Worm (Caenorhabditis elegans) whole organism, late embryonic: ENCODE data around the gene ilcr-2.

Source experiments
- K02D7.2 ChIP-seq: sonication (generic microtip); optimal IDR thresholded peaks from 2 replicates; lab custom pipeline; 2017; ENCODE audit warnings: mild to moderate bottlenecking, missing genetic modification characterization, missing compliant biosample characterization
- ahr-1 ChIP-seq: sonication (generic microtip); optimal IDR thresholded peaks from 2 replicates; lab custom pipeline; 2016; ENCODE audit warnings: missing genetic modification characterization, missing compliant biosample characterization
- ceh-14 ChIP-seq: sonication (generic microtip); optimal IDR thresholded peaks from 2 replicates; lab custom pipeline; 2016; ENCODE audit warnings: missing genotype, missing genetic modification characterization, missing compliant biosample characterization
- ceh-18 ChIP-seq: sonication (generic microtip); optimal IDR thresholded peaks from 2 replicates; lab custom pipeline; 2016; ENCODE audit warnings: missing genetic modification characterization, missing compliant biosample characterization
- ceh-19 ChIP-seq: fragments of 200-800 bp; sonication (Bioruptor generic); optimal IDR thresholded peaks from 2 replicates; lab custom pipeline; 2018; ENCODE audit warnings: mild to moderate bottlenecking, missing genetic modification characterization, missing compliant biosample characterization
- ceh-2 ChIP-seq: sonication (generic microtip); optimal IDR thresholded peaks from 2 replicates; lab custom pipeline; 2016; ENCODE audit warnings: missing genotype, missing genetic modification characterization, missing compliant biosample characterization
- ceh-22 ChIP-seq: sonication (generic microtip); optimal IDR thresholded peaks from 2 replicates; lab custom pipeline; 2017; ENCODE audit warnings: missing biosample characterization, missing genetic modification characterization
- ceh-24 ChIP-seq: sonication (generic microtip); optimal IDR thresholded peaks from 2 replicates; lab custom pipeline; 2016; ENCODE audit warnings: mild to moderate bottlenecking, missing genetic modification characterization, missing compliant biosample characterization
- ceh-34 ChIP-seq: sonication (generic microtip); optimal IDR thresholded peaks from 2 replicates; lab custom pipeline; 2016; ENCODE audit warnings: mild to moderate bottlenecking, missing genetic modification characterization, missing compliant biosample characterization
- ceh-48 ChIP-seq: sonication (generic microtip); optimal IDR thresholded peaks from 2 replicates; lab custom pipeline; 2016; ENCODE audit warnings: missing genetic modification characterization, inconsistent platforms, missing compliant biosample characterization
- ceh-9 ChIP-seq: sonication (generic microtip); optimal IDR thresholded peaks from 2 replicates; lab custom pipeline; 2016; ENCODE audit warnings: mild to moderate bottlenecking, missing genetic modification characterization, inconsistent platforms, missing compliant biosample characterization
- dmd-4 ChIP-seq: sonication (generic microtip); optimal IDR thresholded peaks from 2 replicates; lab custom pipeline; 2016; ENCODE audit warnings: borderline replicate concordance, missing genetic modification characterization, missing compliant biosample characterization
- eyg-1 ChIP-seq: sonication (generic microtip); optimal IDR thresholded peaks from 2 replicates; lab custom pipeline; 2016; ENCODE audit warnings: missing genotype, missing genetic modification characterization, missing compliant biosample characterization
- fax-1 ChIP-seq: sonication (generic microtip); optimal IDR thresholded peaks from 2 replicates; lab custom pipeline; 2016; ENCODE audit warnings: missing genotype, missing genetic modification characterization, missing compliant biosample characterization
- fkh-10 ChIP-seq: fragments of 150-350 bp; optimal IDR thresholded peaks from 2 replicates; lab custom pipeline; 2014; ENCODE audit warnings: missing biosample characterization, missing genetic modification reagents, missing genetic modification characterization
- hlh-15 ChIP-seq: sonication (generic microtip); optimal IDR thresholded peaks from 2 replicates; lab custom pipeline; 2016; ENCODE audit warnings: missing genetic modification characterization, missing compliant biosample characterization
- hlh-30 ChIP-seq: sonication (generic microtip); optimal IDR thresholded peaks from 2 replicates; lab custom pipeline; 2017; ENCODE audit warnings: antibody characterized with exemption, missing genetic modification characterization, missing compliant biosample characterization; ENCODE audit not compliant: insufficient read depth
- lim-6 ChIP-seq: sonication (generic microtip); optimal IDR thresholded peaks from 2 replicates; lab custom pipeline; 2016; ENCODE audit warnings: missing genetic modification characterization, missing compliant biosample characterization
- madf-2 ChIP-seq: sonication (generic microtip); optimal IDR thresholded peaks from 2 replicates; lab custom pipeline; 2017; ENCODE audit warnings: missing genetic modification characterization, missing compliant biosample characterization
- nfya-1 ChIP-seq: sonication (generic microtip); optimal IDR thresholded peaks from 2 replicates; lab custom pipeline; 2017; ENCODE audit warnings: missing genetic modification characterization, mild to moderate bottlenecking, missing compliant biosample characterization, antibody characterized with exemption, moderate library complexity
- pha-4 ChIP-seq: fragments of 150-350 bp; optimal IDR thresholded peaks from 2 replicates; lab custom pipeline; 2018; ENCODE audit warnings: missing biosample characterization, missing genetic modification reagents, missing genetic modification characterization
- pqm-1 ChIP-seq: sonication (generic microtip); optimal IDR thresholded peaks from 2 replicates; lab custom pipeline; 2016; ENCODE audit warnings: missing genetic modification characterization, missing compliant biosample characterization
- ref-2 ChIP-seq: sonication (generic microtip); optimal IDR thresholded peaks from 2 replicates; lab custom pipeline; 2016; ENCODE audit warnings: missing genetic modification characterization, missing compliant biosample characterization
- rnt-1 ChIP-seq: sonication (generic microtip); optimal IDR thresholded peaks from 2 replicates; lab custom pipeline; 2016; ENCODE audit warnings: missing genetic modification characterization, missing compliant biosample characterization
- sdc-2 ChIP-seq: sonication (generic microtip); optimal IDR thresholded peaks from 2 replicates; lab custom pipeline; 2016; ENCODE audit warnings: missing genotype, missing genetic modification characterization, missing compliant biosample characterization
- syd-9 ChIP-seq: sonication (generic microtip); optimal IDR thresholded peaks from 2 replicates; lab custom pipeline; 2016; ENCODE audit warnings: mild to moderate bottlenecking, missing genetic modification characterization, moderate library complexity, missing compliant biosample characterization
- tbx-7 ChIP-seq: sonication (generic microtip); optimal IDR thresholded peaks from 2 replicates; lab custom pipeline; 2016; ENCODE audit warnings: missing genotype, missing genetic modification characterization, missing compliant biosample characterization
- unc-3 ChIP-seq, 2 experiments: fragments of 200-800 bp in 1 of 2; sonication (Bioruptor generic) in 1 of 2; sonication (generic microtip) in 1 of 2; conservative IDR thresholded peaks in 1 of 2; optimal IDR thresholded peaks in 1 of 2; 2 replicates each; pipeline versions ENCODE4 v1.3.6 to Lab custom; 2016 to 2022; ENCODE audit warnings: missing compliant biosample characterization in 2 of 2, missing genetic modification characterization in 2 of 2, missing genetic modification reagents in 1 of 2
- unc-55 ChIP-seq: sonication (generic microtip); optimal IDR thresholded peaks from 2 replicates; lab custom pipeline; 2017; ENCODE audit warnings: missing biosample characterization, missing genetic modification reagents, missing genetic modification characterization
- zip-5 ChIP-seq: sonication (generic microtip); optimal IDR thresholded peaks from 2 replicates; lab custom pipeline; 2016; ENCODE audit warnings: missing genetic modification characterization, missing compliant biosample characterization

ilcr-2 gene

DNA sequence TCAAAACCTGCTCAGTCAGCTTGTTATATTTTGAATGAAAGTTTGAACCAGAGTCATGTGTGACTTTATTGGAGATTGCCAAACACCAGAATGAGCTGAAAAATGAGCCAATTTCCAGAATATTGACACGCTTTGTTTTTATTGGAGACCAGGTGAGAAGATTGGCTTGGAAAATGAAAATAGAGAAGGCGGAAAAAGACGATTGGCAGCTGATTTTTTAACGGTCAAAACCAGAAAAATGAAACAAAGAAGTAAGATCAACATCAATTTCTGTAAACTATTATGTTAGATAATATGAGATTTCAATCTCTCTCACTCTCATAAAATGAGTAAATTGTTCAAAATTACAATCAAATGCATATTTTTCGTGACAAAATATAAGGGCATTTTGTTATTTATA, 42.0 kb upstream of the ilcr-2 start, which contains the start of gene srx-114:
Gene srx-114, minus strand, starts transcription at position 101 of the 400 bp plus-strand sequence.
- TF ChIP-seq unc-3 (GFP tag; conservative IDR thresholded peaks at IDR 0.05; lab: Robert Waterston, UW) (no peak), unc-3 (tag; optimal IDR thresholded peaks at IDR 0.05; lab: Kevin White, UChicago) (no peak), fax-1 (tag; lab: Kevin White, UChicago) (no peak), nfya-1 (tag; lab: Kevin White, UChicago) (no peak), lim-6 (tag; lab: Kevin White, UChicago) (no peak), ahr-1 (tag; lab: Kevin White, UChicago) (no peak), pqm-1 (tag; lab: Kevin White, UChicago) (no peak), dmd-4 (no peak), eyg-1 (tag; lab: Kevin White, UChicago) (no peak), zip-5 (tag; lab: Kevin White, UChicago) (no peak), madf-2 (tag; lab: Kevin White, UChicago) (no peak), ceh-22 (tag; lab: Kevin White, UChicago) (no peak), ref-2 (tag; lab: Kevin White, UChicago) (no peak), rnt-1 (tag; lab: Kevin White, UChicago) (no peak), hlh-15 (tag; lab: Kevin White, UChicago) (no peak), ceh-34 (tag; lab: Kevin White, UChicago) (no peak)

DNA sequence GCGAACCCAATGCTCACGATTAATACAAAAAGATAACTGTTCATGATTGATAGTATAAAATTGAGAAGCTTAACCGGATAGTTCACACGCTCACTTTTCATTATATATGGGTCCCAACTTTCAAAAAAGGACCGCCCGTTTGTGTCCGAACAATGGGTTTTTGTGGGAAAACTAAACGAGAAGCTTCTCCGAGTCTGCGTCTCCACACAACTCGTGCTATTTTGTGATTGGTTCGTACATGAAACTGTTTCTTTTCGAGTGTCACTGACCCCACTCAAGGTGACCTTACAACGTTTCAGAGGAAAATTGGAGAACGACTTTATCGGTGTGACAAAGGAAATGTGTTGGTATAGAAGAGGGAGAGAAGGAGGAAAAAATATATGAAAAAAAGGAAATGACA, 38.2 kb upstream of the ilcr-2 start, which contains the start of gene dct-5:
Gene dct-5, minus strand, starts transcription at position 101 of the 400 bp plus-strand sequence.
- TF ChIP-seq ceh-34 (tag; lab: Kevin White, UChicago), result no peak

ce11 chrII:5437586-5437985, 37.5 kb upstream of the ilcr-2 start, which contains the start of gene F07F6.1:
TSS of gene F07F6.1 (plus strand) at chrII:5437886.
- TF ChIP-seq ceh-24 (tag; lab: Kevin White, UChicago) (no peak), ceh-22 (tag; lab: Kevin White, UChicago) (no peak), tbx-7 (tag; lab: Kevin White, UChicago) (no peak), syd-9 (tag; lab: Kevin White, UChicago) (no peak), hlh-15 (tag; lab: Kevin White, UChicago) (no peak), fkh-10 (GFP tag; lab: Kevin White, UChicago) (no peak), dmd-4 (no peak), ceh-14 (tag; lab: Kevin White, UChicago) (no peak), ceh-19 (GFP tag; lab: Kevin White, UChicago) (no peak), ceh-48 (tag; lab: Kevin White, UChicago) (no peak), rnt-1 (tag; lab: Kevin White, UChicago) (no peak), ceh-2 (tag; lab: Kevin White, UChicago) (no peak), madf-2 (tag; lab: Kevin White, UChicago) (no peak), ceh-9 (tag; lab: Kevin White, UChicago) (no peak)

- TF ChIP-seq eyg-1 (tag; lab: Kevin White, UChicago), result no peak
- TF ChIP-seq K02D7.2 (tag; lab: Kevin White, UChicago), result no peak
- TF ChIP-seq pha-4 (tag; lab: Kevin White, UChicago), result no peak
- no peak for TF ChIP-seq hlh-30 (tag; lab: Kevin White, UChicago)
- TF ChIP-seq ceh-34 (tag; lab: Kevin White, UChicago), result no peak
These were observed 28.5 kb upstream of the ilcr-2 start, which contains the start of gene nmr-1 for ce11 chrII:5446506-5446905. TSS of gene nmr-1 (minus strand) at chrII:5446606.

DNA sequence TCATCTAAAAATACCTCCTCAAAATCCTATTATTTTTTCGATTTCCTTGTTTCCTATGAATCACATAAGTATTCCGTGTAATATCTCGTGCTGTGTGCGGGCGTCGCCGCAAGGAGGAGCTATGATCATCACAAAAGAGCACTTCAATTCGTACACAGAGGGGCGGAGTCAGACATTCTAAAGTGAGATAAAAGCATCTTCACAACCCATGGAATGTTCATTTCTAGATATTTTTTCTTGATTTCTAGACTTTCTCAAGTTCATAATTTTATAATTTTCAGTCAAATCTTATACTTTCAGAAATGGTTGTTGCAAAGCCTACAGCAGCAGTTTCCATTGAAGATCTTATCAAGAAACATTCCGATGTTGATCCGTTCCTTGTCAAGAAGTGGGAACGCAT, 27.7 kb upstream of the ilcr-2 start, which contains the start of gene cex-1:
Gene cex-1, plus strand, starts transcription at position 301 of the 400 bp plus-strand sequence.
- TF ChIP-seq sdc-2 (tag; lab: Kevin White, UChicago), result no peak

ce11 chrII:5449219-5449618, 25.8 kb upstream of the ilcr-2 start:
- peak; percentile 23 for TF ChIP-seq ceh-18 (tag; lab: Kevin White, UChicago)
- peak; percentile 77 for TF ChIP-seq unc-55 (GFP tag; lab: Kevin White, UChicago)
- no peak for TF ChIP-seq hlh-15 (tag; lab: Kevin White, UChicago)
